Worm (Caenorhabditis elegans) whole organism, late embryonic: ENCODE results near the gene F37A4.1.

Experiments used
- F13H6.1 ChIP-seq: sonication (generic microtip); optimal IDR thresholded peaks from 2 replicates; lab custom pipeline; 2016; ENCODE audit warnings: missing genetic modification characterization, missing compliant biosample characterization
- T23F11.4 ChIP-seq: fragments of 200-800 bp; sonication (Bioruptor generic); optimal IDR thresholded peaks from 2 replicates; lab custom pipeline; 2018; ENCODE audit warnings: mild to moderate bottlenecking, missing genetic modification characterization, missing compliant biosample characterization
- ceh-19 ChIP-seq: fragments of 200-800 bp; sonication (Bioruptor generic); optimal IDR thresholded peaks from 2 replicates; lab custom pipeline; 2018; ENCODE audit warnings: mild to moderate bottlenecking, missing genetic modification characterization, missing compliant biosample characterization
- ceh-9 ChIP-seq: sonication (generic microtip); optimal IDR thresholded peaks from 2 replicates; lab custom pipeline; 2016; ENCODE audit warnings: mild to moderate bottlenecking, missing genetic modification characterization, inconsistent platforms, missing compliant biosample characterization
- elt-4 ChIP-seq: sonication (generic microtip); optimal IDR thresholded peaks from 2 replicates; lab custom pipeline; 2016; ENCODE audit warnings: missing genetic modification characterization, missing compliant biosample characterization
- fax-1 ChIP-seq: sonication (generic microtip); optimal IDR thresholded peaks from 2 replicates; lab custom pipeline; 2016; ENCODE audit warnings: missing genotype, missing genetic modification characterization, missing compliant biosample characterization
- lin-11 ChIP-seq: fragments of 200-800 bp; sonication (Bioruptor generic); optimal IDR thresholded peaks from 2 replicates; lab custom pipeline; 2018; ENCODE audit warnings: mild to moderate bottlenecking, missing genetic modification characterization, missing compliant biosample characterization
- nfya-1 ChIP-seq: sonication (generic microtip); optimal IDR thresholded peaks from 2 replicates; lab custom pipeline; 2017; ENCODE audit warnings: missing genetic modification characterization, mild to moderate bottlenecking, missing compliant biosample characterization, antibody characterized with exemption, moderate library complexity
- pag-3 ChIP-seq: sonication (generic microtip); optimal IDR thresholded peaks from 2 replicates; lab custom pipeline; 2016; ENCODE audit warnings: missing compliant biosample characterization, missing genetic modification characterization, borderline replicate concordance
- pqm-1 ChIP-seq: sonication (generic microtip); optimal IDR thresholded peaks from 2 replicates; lab custom pipeline; 2016; ENCODE audit warnings: missing genetic modification characterization, missing compliant biosample characterization
- unc-86 ChIP-seq: sonication (generic microtip); optimal IDR thresholded peaks from 2 replicates; lab custom pipeline; 2016; ENCODE audit warnings: missing genetic modification characterization, missing compliant biosample characterization

DNA sequence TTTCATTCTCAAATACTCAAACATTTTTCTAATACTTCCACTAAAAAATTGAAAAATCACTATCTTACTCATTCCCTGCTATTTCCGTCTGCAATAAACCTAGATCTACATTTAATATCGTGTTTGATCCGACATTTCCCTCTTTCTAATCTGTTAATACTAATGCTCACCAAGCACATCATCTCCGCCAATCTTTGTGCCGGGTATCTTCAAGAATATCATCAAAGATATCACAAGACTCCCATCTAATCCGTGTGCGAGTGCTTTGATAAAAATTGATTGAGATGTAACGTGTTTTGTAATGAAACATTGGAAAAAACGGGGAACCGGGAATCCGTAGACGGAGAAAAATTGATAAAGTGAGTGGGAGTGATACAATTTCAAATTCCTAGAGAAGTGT, 43.9 kb upstream of the F37A4.1 start:
- TF ChIP-seq T23F11.4 (GFP tag; lab: Kevin White, UChicago) (no peak), lin-11 (tag; lab: Kevin White, UChicago) (no peak), ceh-9 (tag; lab: Kevin White, UChicago) (no peak), F13H6.1 (tag; lab: Kevin White, UChicago) (no peak), fax-1 (tag; lab: Kevin White, UChicago) (no peak), unc-86 (no peak), elt-4 (no peak), ceh-19 (GFP tag; lab: Kevin White, UChicago) (no peak), pag-3 (no peak), nfya-1 (tag; lab: Kevin White, UChicago) (no peak), pqm-1 (tag; lab: Kevin White, UChicago) (no peak)
